Worm (Caenorhabditis elegans) whole organism, early embryonic: Measurements from ENCODE around the gene W06G6.9.
"Not testable (repeated sequence)": the region's sequence is repeated elsewhere in the genome, so short reads cannot be mapped to it uniquely, and the experiment has no call there.

Experiments used
- B0310.2 ChIP-seq: sonication (generic microtip); optimal IDR thresholded peaks from 2 replicates; lab custom pipeline; 2016; ENCODE audit warnings: mild to moderate bottlenecking, missing genetic modification characterization, missing compliant biosample characterization
- F13C5.2 ChIP-seq: sonication (generic microtip); optimal IDR thresholded peaks from 2 replicates; lab custom pipeline; 2017; ENCODE audit warnings: mild to moderate bottlenecking, missing genetic modification characterization, inconsistent platforms, missing compliant biosample characterization
- aly-1 ChIP-seq: sonication (generic microtip); optimal IDR thresholded peaks from 2 replicates; lab custom pipeline; 2016; ENCODE audit warnings: missing genetic modification characterization, missing compliant biosample characterization
- ama-1 ChIP-seq: fragments of 150-350 bp; optimal IDR thresholded peaks from 2 replicates; lab custom pipeline; 2014
- ceh-13 ChIP-seq: fragments of 200-800 bp; sonication (Bioruptor generic); optimal IDR thresholded peaks from 2 replicates; lab custom pipeline; 2018; ENCODE audit warnings: mild to moderate bottlenecking, missing genetic modification characterization, missing compliant biosample characterization
- ceh-36 ChIP-seq: sonication (generic microtip); optimal IDR thresholded peaks from 2 replicates; lab custom pipeline; 2016; ENCODE audit warnings: missing genetic modification characterization, inconsistent platforms, missing compliant biosample characterization
- ets-7 ChIP-seq: sonication (generic microtip); optimal IDR thresholded peaks from 2 replicates; lab custom pipeline; 2016; ENCODE audit warnings: missing genotype, missing genetic modification characterization, missing compliant biosample characterization
- flt-1 ChIP-seq: fragments of 200-800 bp; sonication (Bioruptor generic); IDR thresholded peaks from 2 replicates; pipeline ENCODE4 v1.3.6; 2022; ENCODE audit warnings: missing genetic modification characterization, missing compliant biosample characterization
- hmbx-1 ChIP-seq: sonication (generic microtip); optimal IDR thresholded peaks from 2 replicates; lab custom pipeline; 2016; ENCODE audit warnings: mild to moderate bottlenecking, missing genetic modification characterization, missing compliant biosample characterization
- hmg-4 ChIP-seq: fragments of 200-800 bp; sonication (Bioruptor generic); optimal IDR thresholded peaks from 2 replicates; lab custom pipeline; 2018; ENCODE audit warnings: mild to moderate bottlenecking, missing genetic modification characterization, missing compliant biosample characterization
- hnd-1 ChIP-seq: sonication (generic microtip); optimal IDR thresholded peaks from 2 replicates; lab custom pipeline; 2016; ENCODE audit warnings: missing genetic modification characterization, missing compliant biosample characterization
- pes-1 ChIP-seq: fragments of 200-800 bp; sonication (Bioruptor generic); IDR thresholded peaks from 2 replicates; pipeline ENCODE4 v1.3.6; 2022; ENCODE audit warnings: missing genetic modification reagents, missing genetic modification characterization, missing compliant biosample characterization
- scrt-1 ChIP-seq: fragments of 200-800 bp; sonication (Bioruptor generic); IDR thresholded peaks from 2 replicates; pipeline ENCODE4 v1.3.6; 2022; ENCODE audit warnings: missing genetic modification characterization, missing compliant biosample characterization
- sea-1 ChIP-seq: fragments of 200-800 bp; sonication (Bioruptor generic); conservative IDR thresholded peaks from 2 replicates; pipeline ENCODE4 v1.3.6; 2022; ENCODE audit warnings: missing genetic modification characterization, missing compliant biosample characterization
- tbx-11 ChIP-seq: fragments of 200-800 bp; sonication (Bioruptor generic); IDR thresholded peaks from 2 replicates; pipeline ENCODE4 v1.3.6; 2022; ENCODE audit warnings: missing genetic modification characterization, missing compliant biosample characterization
- tbx-37 ChIP-seq: fragments of 200-800 bp; sonication (Bioruptor generic); conservative IDR thresholded peaks from 2 replicates; pipeline ENCODE4 v1.3.6; 2022; ENCODE audit warnings: missing genetic modification reagents, missing genetic modification characterization, missing compliant biosample characterization
- tra-4 ChIP-seq: sonication (generic microtip); optimal IDR thresholded peaks from 2 replicates; lab custom pipeline; 2017; ENCODE audit warnings: missing genetic modification characterization, missing compliant biosample characterization

The W06G6.9 gene

ce11 chrV:16671190-16671589 is 24.9 kb upstream of the W06G6.9 start, which contains the start of gene str-61:
str-61 (minus strand) TSS chrV:16671290.
- TF ChIP-seq hmg-4 (GFP tag; lab: Kevin White, UChicago), result no peak
- no peak for TF ChIP-seq B0310.2 (tag; lab: Kevin White, UChicago)
- no peak for TF ChIP-seq scrt-1
- TF ChIP-seq pes-1, result no peak
- TF ChIP-seq hnd-1, result no peak
- no peak for TF ChIP-seq ceh-13 (GFP tag; lab: Kevin White, UChicago)
- no peak for TF ChIP-seq tbx-11
- TF ChIP-seq hmbx-1, result no peak
- no peak for TF ChIP-seq sea-1 (GFP tag; lab: Robert Waterston, UW)
- TF ChIP-seq F13C5.2 (tag; lab: Kevin White, UChicago), result no peak
- TF ChIP-seq ets-7 (tag; lab: Kevin White, UChicago), result no peak
- TF ChIP-seq aly-1 (tag; lab: Kevin White, UChicago), result no peak
- no peak for TF ChIP-seq tra-4 (tag; lab: Kevin White, UChicago)
- no peak for TF ChIP-seq tbx-37 (GFP tag; lab: Robert Waterston, UW)
- TF ChIP-seq flt-1 (GFP tag; lab: Robert Waterston, UW), result no peak

- TF ChIP-seq tbx-11 (no peak), tra-4 (tag; lab: Kevin White, UChicago) (no peak), hnd-1 (no peak), scrt-1 (no peak), F13C5.2 (tag; lab: Kevin White, UChicago) (no peak), aly-1 (tag; lab: Kevin White, UChicago) (no peak), ceh-13 (GFP tag; lab: Kevin White, UChicago) (no peak), flt-1 (GFP tag; lab: Robert Waterston, UW) (no peak), B0310.2 (tag; lab: Kevin White, UChicago) (no peak), ama-1 (no peak), hmbx-1 (no peak), pes-1 (no peak), ceh-36 (tag; lab: Kevin White, UChicago) (no peak), tbx-37 (GFP tag; lab: Robert Waterston, UW) (no peak)
Observed at ce11 chrV:16668473-16668872, 22.2 kb upstream of the W06G6.9 start, which contains the start of gene F14F8.9. F14F8.9 (minus strand) TSS chrV:16668573.

ce11 chrV:16666647-16667046 is 20.4 kb upstream of the W06G6.9 start, which contains the start of gene F14F8.14:
F14F8.14 (minus strand) TSS chrV:16666747.
- TF ChIP-seq tbx-37 (GFP tag; lab: Robert Waterston, UW) (no peak), ceh-36 (tag; lab: Kevin White, UChicago) (no peak), ceh-13 (GFP tag; lab: Kevin White, UChicago) (no peak), B0310.2 (tag; lab: Kevin White, UChicago) (no peak), sea-1 (GFP tag; lab: Robert Waterston, UW) (no peak), aly-1 (tag; lab: Kevin White, UChicago) (no peak), flt-1 (GFP tag; lab: Robert Waterston, UW) (no peak), tra-4 (tag; lab: Kevin White, UChicago) (no peak), tbx-11 (no peak), scrt-1 (no peak), hmbx-1 (no peak)

ce11 chrV:16660816-16661215 is 14.5 kb upstream of the W06G6.9 start, which contains the start of gene Y70C5B.2:
Y70C5B.2 (minus strand) TSS chrV:16660916.
- TF ChIP-seq flt-1 (GFP tag; lab: Robert Waterston, UW); ceh-13 (GFP tag; lab: Kevin White, UChicago); F13C5.2 (tag; lab: Kevin White, UChicago): not testable (repeated sequence)

- not testable (repeated sequence) for TF ChIP-seq B0310.2 (tag; lab: Kevin White, UChicago); F13C5.2 (tag; lab: Kevin White, UChicago); ama-1
Observed at ce11 chrV:16654242-16654641, 8.0 kb upstream of the W06G6.9 start, which contains the start of gene W06G6.15. W06G6.15 (plus strand) TSS chrV:16654542.

- not testable (repeated sequence) for TF ChIP-seq hnd-1; ama-1; tra-4 (tag; lab: Kevin White, UChicago)
Observed at ce11 chrV:16649200-16649599, 2.9 kb upstream of the W06G6.9 start, which contains the start of gene W06G6.11. W06G6.11 (minus strand) TSS chrV:16649300.

- TF ChIP-seq ama-1 (no peak), pes-1 (no peak), F13C5.2 (tag; lab: Kevin White, UChicago) (no peak), aly-1 (tag; lab: Kevin White, UChicago) (no peak), hmg-4 (GFP tag; lab: Kevin White, UChicago) (no peak), flt-1 (GFP tag; lab: Robert Waterston, UW) (no peak), tbx-37 (GFP tag; lab: Robert Waterston, UW) (no peak), B0310.2 (tag; lab: Kevin White, UChicago) (no peak), scrt-1 (no peak), hmbx-1 (no peak), ceh-36 (tag; lab: Kevin White, UChicago) (no peak)
Observed at ce11 chrV:16648317-16649018, 2.2 kb upstream of the W06G6.9 start, which contains the start of gene W06G6.20. W06G6.20 (minus strand) TSS chrV:16648367.

ce11 chrV:16647093-16647492 is 821 bp upstream of the W06G6.9 start, which contains the start of gene W06G6.10:
W06G6.10 (minus strand) TSS chrV:16647193.
- TF ChIP-seq ceh-13 (GFP tag; lab: Kevin White, UChicago), result no peak
- TF ChIP-seq sea-1 (GFP tag; lab: Robert Waterston, UW), result no peak
- TF ChIP-seq pes-1, result no peak
